Worm (Caenorhabditis elegans) whole organism, L4/young adult: ENCODE results near the gene ebp-2.

Experiments used
- W03F9.2 ChIP-seq: fragments of 150-350 bp; optimal IDR thresholded peaks from 2 replicates; lab custom pipeline; 2014; ENCODE audit warnings: missing biosample characterization, missing genetic modification characterization
- dao-5 ChIP-seq: sonication (generic microtip); optimal IDR thresholded peaks from 2 replicates; lab custom pipeline; 2016; ENCODE audit warnings: missing genotype, missing genetic modification characterization, moderate library complexity, missing compliant biosample characterization
- him-1 ChIP-seq: sonication (generic microtip); optimal IDR thresholded peaks from 2 replicates; lab custom pipeline; 2016; ENCODE audit warnings: missing genotype, missing genetic modification reagents, missing genetic modification characterization, missing compliant biosample characterization

- TF ChIP-seq him-1 (tag; lab: Kevin White, UChicago) (no peak), dao-5 (tag; lab: Kevin White, UChicago) (no peak), W03F9.2 (no peak)
Measured at ce11 chrII:11424032-11424431, 18.5 kb upstream of the ebp-2 start.
